Worm (Caenorhabditis elegans) whole organism, L2 larva: ENCODE results near the gene R07A4.4.

Source experiments
- F13H6.1 ChIP-seq: sonication (generic microtip); optimal IDR thresholded peaks from 2 replicates; lab custom pipeline; 2016; ENCODE audit warnings: missing genetic modification characterization, missing compliant biosample characterization
- R02D3.7 ChIP-seq: fragments of 150-350 bp; optimal IDR thresholded peaks from 2 replicates; lab custom pipeline; 2014; ENCODE audit warnings: missing biosample characterization, missing genetic modification characterization
- Y55F3AM.14 ChIP-seq: fragments of 200-800 bp; sonication (Bioruptor generic); optimal IDR thresholded peaks from 2 replicates; lab custom pipeline; 2018; ENCODE audit warnings: mild to moderate bottlenecking, missing genetic modification characterization, missing compliant biosample characterization
- ZK546.5 ChIP-seq: sonication (generic microtip); optimal IDR thresholded peaks from 2 replicates; lab custom pipeline; 2017; ENCODE audit warnings: missing biosample characterization, missing genetic modification characterization
- alr-1 ChIP-seq: fragments of 150-350 bp; optimal IDR thresholded peaks from 2 replicates; lab custom pipeline; 2014; ENCODE audit warnings: missing biosample characterization, missing genetic modification characterization
- aly-2 ChIP-seq: fragments of 150-350 bp; optimal IDR thresholded peaks from 2 replicates; lab custom pipeline; 2014; ENCODE audit warnings: missing biosample characterization, missing genetic modification characterization
- ama-1 ChIP-seq: fragments of 150-350 bp; optimal IDR thresholded peaks from 2 replicates; lab custom pipeline; 2018; ENCODE audit warnings: inconsistent platforms
- blmp-1 ChIP-seq: sonication (generic microtip); optimal IDR thresholded peaks from 2 replicates; lab custom pipeline; 2017; ENCODE audit warnings: missing genetic modification characterization, mild to moderate bottlenecking, missing compliant biosample characterization, antibody characterized with exemption, moderate library complexity; ENCODE audit not compliant: insufficient read depth
- ceh-16 ChIP-seq: fragments of 150-350 bp; optimal IDR thresholded peaks from 2 replicates; lab custom pipeline; 2014; ENCODE audit warnings: missing biosample characterization, missing genetic modification characterization
- ceh-82 ChIP-seq: fragments of 150-350 bp; optimal IDR thresholded peaks from 2 replicates; lab custom pipeline; 2014; ENCODE audit warnings: missing biosample characterization, missing genetic modification characterization
- crh-2 ChIP-seq: sonication (generic microtip); optimal IDR thresholded peaks from 2 replicates; lab custom pipeline; 2017; ENCODE audit warnings: missing biosample characterization, missing genetic modification characterization
- dmd-4 ChIP-seq: sonication (generic microtip); optimal IDR thresholded peaks from 2 replicates; lab custom pipeline; 2017; ENCODE audit warnings: missing biosample characterization, missing genetic modification characterization
- elt-1 ChIP-seq: fragments of 150-350 bp; optimal IDR thresholded peaks from 2 replicates; lab custom pipeline; 2014; ENCODE audit warnings: missing biosample characterization, missing genetic modification characterization
- fos-1 ChIP-seq: fragments of 150-350 bp; optimal IDR thresholded peaks from 2 replicates; lab custom pipeline; 2014; ENCODE audit warnings: missing biosample characterization, missing genetic modification characterization
- gmeb-1 ChIP-seq: fragments of 150-350 bp; optimal IDR thresholded peaks from 2 replicates; lab custom pipeline; 2014; ENCODE audit warnings: missing biosample characterization, missing genetic modification characterization
- lin-11 ChIP-seq: fragments of 150-350 bp; sonication (generic microtip); optimal IDR thresholded peaks from 2 replicates; lab custom pipeline; 2014; ENCODE audit warnings: missing biosample characterization, missing genetic modification characterization, inconsistent platforms, mixed read lengths
- lsy-2 ChIP-seq, 2 experiments: fragments of 150-350 bp in 1 of 2; sonication (generic microtip) in 1 of 2; optimal IDR thresholded peaks; 2 replicates each; lab custom pipeline; 2014 to 2017; ENCODE audit warnings: missing biosample characterization in 2 of 2, missing genetic modification characterization in 2 of 2
- mab-5 ChIP-seq: fragments of 150-350 bp; optimal IDR thresholded peaks from 2 replicates; lab custom pipeline; 2014; ENCODE audit warnings: missing biosample characterization, missing genetic modification characterization
- mbf-1 ChIP-seq: sonication (generic microtip); optimal IDR thresholded peaks from 2 replicates; lab custom pipeline; 2017; ENCODE audit warnings: missing biosample characterization, missing genetic modification characterization
- mdl-1 ChIP-seq, 2 experiments: fragments of 150-350 bp in 1 of 2; sonication (generic microtip) in 1 of 2; optimal IDR thresholded peaks; 2 replicates each; lab custom pipeline; 2017; ENCODE audit warnings: missing biosample characterization in 2 of 2, missing genetic modification characterization in 2 of 2
- nhr-10 ChIP-seq: sonication (generic microtip); optimal IDR thresholded peaks from 2 replicates; lab custom pipeline; 2017; ENCODE audit warnings: missing biosample characterization, missing genetic modification characterization
- nhr-12 ChIP-seq: fragments of 150-350 bp; optimal IDR thresholded peaks from 2 replicates; lab custom pipeline; 2014; ENCODE audit warnings: missing biosample characterization, missing genetic modification characterization
- nhr-129 ChIP-seq: fragments of 150-350 bp; optimal IDR thresholded peaks from 2 replicates; lab custom pipeline; 2014; ENCODE audit warnings: missing biosample characterization, missing genetic modification characterization
- nhr-21 ChIP-seq: fragments of 150-350 bp; optimal IDR thresholded peaks from 2 replicates; lab custom pipeline; 2014; ENCODE audit warnings: missing biosample characterization, missing genetic modification characterization
- nhr-23 ChIP-seq: fragments of 150-350 bp; optimal IDR thresholded peaks from 2 replicates; lab custom pipeline; 2014; ENCODE audit warnings: missing biosample characterization, missing genetic modification reagents, missing genetic modification characterization
- nhr-237 ChIP-seq: fragments of 150-350 bp; optimal IDR thresholded peaks from 2 replicates; lab custom pipeline; 2014; ENCODE audit warnings: missing biosample characterization, missing genetic modification characterization
- nhr-25 ChIP-seq: fragments of 150-350 bp; sonication (generic microtip); optimal IDR thresholded peaks from 3 replicates; lab custom pipeline; 2014; ENCODE audit warnings: missing biosample characterization, missing genetic modification characterization
- nhr-6 ChIP-seq: fragments of 150-350 bp; optimal IDR thresholded peaks from 2 replicates; lab custom pipeline; 2014; ENCODE audit warnings: missing biosample characterization, missing genetic modification characterization
- peb-1 ChIP-seq: fragments of 150-350 bp; optimal IDR thresholded peaks from 2 replicates; lab custom pipeline; 2014; ENCODE audit warnings: missing biosample characterization, missing genetic modification characterization
- sem-4 ChIP-seq: fragments of 150-350 bp; optimal IDR thresholded peaks from 2 replicates; lab custom pipeline; 2014; ENCODE audit warnings: missing biosample characterization, missing genetic modification reagents, missing genetic modification characterization
- sma-3 ChIP-seq: sonication (generic microtip); optimal IDR thresholded peaks from 2 replicates; lab custom pipeline; 2016; ENCODE audit warnings: missing genetic modification reagents, missing genetic modification characterization, missing compliant biosample characterization
- sma-9 ChIP-seq, 2 experiments: fragments of 150-350 bp in 1 of 2; sonication (generic microtip) in 1 of 2; optimal IDR thresholded peaks; 2 replicates each; lab custom pipeline; 2014 to 2016; ENCODE audit warnings: missing genetic modification characterization in 2 of 2, mild to moderate bottlenecking in 1 of 2, missing biosample characterization in 1 of 2, missing compliant biosample characterization in 1 of 2, missing genetic modification reagents in 1 of 2, moderate library complexity in 1 of 2
- unc-39 ChIP-seq: fragments of 150-350 bp; optimal IDR thresholded peaks from 2 replicates; lab custom pipeline; 2014; ENCODE audit warnings: missing biosample characterization, missing genetic modification characterization
- unc-55 ChIP-seq: fragments of 150-350 bp; sonication (generic microtip); optimal IDR thresholded peaks from 3 replicates; lab custom pipeline; 2014; ENCODE audit warnings: missing biosample characterization, missing genetic modification reagents, missing genetic modification characterization
- unc-62 ChIP-seq: fragments of 150-350 bp; optimal IDR thresholded peaks from 2 replicates; lab custom pipeline; 2014; ENCODE audit warnings: missing biosample characterization, missing genetic modification reagents, missing genetic modification characterization
- zag-1 ChIP-seq: fragments of 150-350 bp; optimal IDR thresholded peaks from 2 replicates; lab custom pipeline; 2014; ENCODE audit warnings: missing biosample characterization, missing genetic modification characterization
- ztf-1 ChIP-seq: fragments of 200-800 bp; sonication (Bioruptor generic); conservative IDR thresholded peaks from 2 replicates; pipeline ENCODE4 v1.3.6; 2022; ENCODE audit warnings: missing genetic modification characterization, missing compliant biosample characterization
- ztf-11 ChIP-seq: sonication (generic microtip); optimal IDR thresholded peaks from 2 replicates; lab custom pipeline; 2017; ENCODE audit warnings: missing biosample characterization, missing genetic modification characterization
- ztf-4 ChIP-seq: fragments of 150-350 bp; optimal IDR thresholded peaks from 2 replicates; lab custom pipeline; 2014; ENCODE audit warnings: missing biosample characterization, missing genetic modification characterization

R07A4.4 gene

DNA sequence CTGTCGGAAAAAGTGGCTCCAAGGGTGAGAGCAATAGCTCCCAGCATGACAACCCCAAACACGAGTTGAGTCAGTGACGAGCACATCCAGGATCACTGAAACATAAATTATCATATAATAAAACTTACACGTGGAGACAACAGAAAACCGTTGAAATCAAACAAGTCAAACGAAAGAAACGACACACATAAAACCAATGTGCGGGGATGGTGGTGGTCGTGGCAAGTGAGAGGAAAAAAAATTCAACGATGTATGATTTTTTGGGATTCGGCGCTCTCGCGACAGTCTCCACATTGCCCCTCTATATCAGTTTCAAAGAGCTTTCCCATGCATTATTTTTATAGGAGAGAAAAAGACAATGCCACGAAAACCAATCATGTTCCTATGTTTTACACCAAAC, 26.3 kb upstream of the R07A4.4 start, which contains the start of gene clc-4:
Gene clc-4, minus strand, starts transcription at position 101 of the 400 bp plus-strand sequence.
- TF ChIP-seq unc-39 (tag; lab: Kevin White, UChicago) (no peak), mbf-1 (tag; lab: Kevin White, UChicago) (no peak), F13H6.1 (tag; lab: Kevin White, UChicago) (no peak), aly-2 (tag; lab: Kevin White, UChicago) (no peak), gmeb-1 (tag; lab: Kevin White, UChicago) (no peak), dmd-4 (tag; lab: Kevin White, UChicago) (no peak), ama-1 (lab: Kevin White, UChicago) (no peak), ztf-11 (tag; lab: Kevin White, UChicago) (no peak)

DNA sequence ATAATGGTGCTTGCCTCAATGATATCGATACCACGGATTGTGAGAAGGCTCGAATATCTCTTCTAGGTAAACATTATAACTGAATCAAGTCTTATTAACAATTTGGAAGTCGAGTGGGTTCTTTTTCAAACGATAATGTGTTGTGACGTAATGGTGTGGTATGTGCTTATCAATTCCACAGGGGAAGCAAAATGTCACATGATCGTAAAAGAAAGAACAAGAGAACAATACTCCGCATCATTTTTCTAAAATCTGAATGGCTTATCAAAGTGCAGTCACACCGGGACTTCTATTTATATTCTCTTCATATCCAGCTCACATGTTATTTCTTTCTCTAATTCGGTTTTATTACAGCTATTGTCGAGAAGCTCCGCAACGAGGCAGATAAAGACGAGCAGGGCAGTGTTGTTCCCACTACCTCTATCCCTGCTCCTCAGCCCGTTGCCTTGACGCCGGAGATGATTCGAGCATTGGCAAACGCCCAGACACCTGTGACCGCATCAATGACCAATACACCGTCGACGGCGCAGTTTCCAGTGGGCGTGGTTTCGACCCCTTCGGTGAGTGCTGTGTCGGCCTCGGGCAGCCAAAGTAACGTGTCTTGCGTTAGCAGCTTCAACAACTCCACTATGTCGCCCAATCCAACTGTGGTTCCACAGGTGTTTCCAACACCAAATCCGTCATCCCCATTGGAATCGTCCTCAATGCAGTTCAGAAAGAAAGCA, 23.2 kb upstream of the R07A4.4 start:
- TF ChIP-seq nhr-10 (tag; lab: Kevin White, UChicago), result no peak
- no peak for TF ChIP-seq F13H6.1 (tag; lab: Kevin White, UChicago)
- TF ChIP-seq fos-1 (tag; lab: Kevin White, UChicago), result peak; percentile 33
- TF ChIP-seq nhr-129 (tag; lab: Kevin White, UChicago), result peak; percentile 23
- TF ChIP-seq gmeb-1 (tag; lab: Kevin White, UChicago), result peak; percentile 11
- no peak for TF ChIP-seq sma-9 (GFP tag; optimal IDR thresholded peaks at IDR 0.05; lab: Kevin White, UChicago)
- TF ChIP-seq sma-9 (tag; optimal IDR thresholded peaks at IDR 0.05; lab: Kevin White, UChicago), result no peak
- peak; percentile 6 for TF ChIP-seq crh-2 (tag; lab: Kevin White, UChicago)

DNA sequence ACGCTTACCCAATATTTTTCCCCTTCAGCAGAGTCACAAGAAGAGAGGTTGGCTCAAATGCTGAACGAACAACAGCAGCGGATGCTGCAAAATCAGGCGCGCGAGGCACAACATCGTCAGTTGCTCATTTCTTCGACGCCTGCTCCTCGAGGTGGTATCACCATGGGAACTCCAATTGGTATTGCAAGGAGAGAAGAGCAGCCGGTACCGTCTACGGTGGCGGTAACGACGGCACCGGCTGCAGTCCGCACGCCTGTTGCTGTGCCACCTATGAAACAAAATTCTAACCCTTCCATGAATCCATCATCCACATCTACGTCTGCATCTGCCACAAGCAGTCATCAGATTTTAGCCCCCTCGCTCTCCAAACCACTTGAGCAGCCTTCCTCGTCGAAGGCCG, 17.4 kb upstream of the R07A4.4 start:
- no peak for TF ChIP-seq unc-62 (GFP tag; lab: Kevin White, UChicago)
- TF ChIP-seq sma-3 (GFP tag; lab: Kevin White, UChicago), result no peak
- no peak for TF ChIP-seq blmp-1
- TF ChIP-seq mdl-1 (tag; optimal IDR thresholded peaks at IDR 0.05; lab: Kevin White, UChicago), result no peak
- TF ChIP-seq ztf-1, result no peak
- TF ChIP-seq ama-1 (lab: Kevin White, UChicago), result no peak
- TF ChIP-seq zag-1, result no peak
- no peak for TF ChIP-seq nhr-237 (tag; lab: Kevin White, UChicago)
- TF ChIP-seq ztf-11 (tag; lab: Kevin White, UChicago), result no peak
- no peak for TF ChIP-seq nhr-25
- no peak for TF ChIP-seq unc-39 (tag; lab: Kevin White, UChicago)
- no peak for TF ChIP-seq ZK546.5 (tag; lab: Kevin White, UChicago)
- TF ChIP-seq nhr-23 (tag; lab: Kevin White, UChicago), result no peak
- no peak for TF ChIP-seq mbf-1 (tag; lab: Kevin White, UChicago)
- TF ChIP-seq gmeb-1 (tag; lab: Kevin White, UChicago), result no peak

DNA sequence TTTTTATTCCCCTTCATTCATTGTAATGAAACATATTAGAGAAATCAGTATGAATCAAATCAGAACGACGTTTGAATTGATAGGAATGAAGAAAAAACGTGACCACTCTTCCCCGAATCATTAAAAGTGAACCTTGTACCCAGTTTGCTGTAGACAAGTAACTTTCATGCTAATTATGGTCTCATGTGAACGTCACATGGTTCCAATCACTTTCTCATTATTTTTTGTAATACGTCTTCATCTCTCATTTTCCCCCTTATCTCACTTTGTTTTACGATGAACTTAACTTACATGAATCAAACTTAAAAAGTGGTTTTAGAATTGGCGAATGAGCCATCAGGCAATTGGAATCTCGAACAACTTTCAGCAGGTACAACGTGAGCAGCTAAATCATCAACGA, 15.3 kb upstream of the R07A4.4 start:
- no peak for TF ChIP-seq mdl-1 (tag; optimal IDR thresholded peaks at IDR 0.05; lab: Kevin White, UChicago)
- peak; percentile 90 for TF ChIP-seq blmp-1
- TF ChIP-seq ceh-16 (tag; lab: Kevin White, UChicago), result no peak
- no peak for TF ChIP-seq dmd-4 (tag; lab: Kevin White, UChicago)
- TF ChIP-seq sem-4 (tag; lab: Kevin White, UChicago), result peak; percentile 30
- peak; percentile 92 for TF ChIP-seq nhr-25
- TF ChIP-seq gmeb-1 (tag; lab: Kevin White, UChicago), result peak; percentile 50
- peak; percentile 67 for TF ChIP-seq nhr-21 (tag; lab: Kevin White, UChicago)
- TF ChIP-seq sma-3 (GFP tag; lab: Kevin White, UChicago), result peak; percentile 83
- peak in 1 of 2 experiments; percentile 20 for TF ChIP-seq lsy-2 (tag; optimal IDR thresholded peaks at IDR 0.05; lab: Kevin White, UChicago)
- peak; percentile 26 for TF ChIP-seq ztf-4 (tag; lab: Kevin White, UChicago)
- peak; percentile 77 for TF ChIP-seq crh-2 (tag; lab: Kevin White, UChicago)
- peak; percentile 98 for TF ChIP-seq sma-9 (GFP tag; optimal IDR thresholded peaks at IDR 0.05; lab: Kevin White, UChicago)
- TF ChIP-seq sma-9 (tag; optimal IDR thresholded peaks at IDR 0.05; lab: Kevin White, UChicago), result no peak
- TF ChIP-seq, all 48 proteins: peak for 10

DNA sequence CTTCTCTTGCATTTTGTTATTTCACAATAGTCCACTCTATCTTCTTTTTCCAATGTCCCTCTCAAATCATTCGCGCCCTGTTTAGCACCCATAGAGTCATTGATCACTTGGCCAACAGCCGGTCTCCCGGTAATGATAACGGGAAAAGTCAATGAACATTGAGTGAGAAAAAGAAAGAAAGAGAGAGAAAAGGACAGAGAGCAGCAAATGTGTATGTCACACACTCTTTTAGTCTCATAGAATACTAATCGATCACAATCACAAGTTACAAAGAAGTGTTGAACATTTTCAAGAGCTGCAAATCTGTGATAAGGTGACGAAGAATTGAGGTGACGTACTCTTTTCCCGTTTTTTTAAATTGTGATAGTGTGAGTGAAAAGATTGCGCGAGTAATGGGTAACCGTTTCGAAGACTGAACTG, 14.7 kb upstream of the R07A4.4 start:
- TF ChIP-seq Y55F3AM.14, result no peak
- no peak for TF ChIP-seq nhr-12 (tag; lab: Kevin White, UChicago)
- peak; percentile 95 for TF ChIP-seq fos-1 (tag; lab: Kevin White, UChicago)
- no peak for TF ChIP-seq lin-11
- TF ChIP-seq elt-1 (tag; lab: Kevin White, UChicago), result no peak
- peak; percentile 89 for TF ChIP-seq F13H6.1 (tag; lab: Kevin White, UChicago)
- TF ChIP-seq crh-2 (tag; lab: Kevin White, UChicago), result peak; percentile 84
- no peak for TF ChIP-seq alr-1
- TF ChIP-seq lsy-2 (tag; optimal IDR thresholded peaks at IDR 0.05; lab: Kevin White, UChicago), result peak in 1 of 2 experiments; percentile 73
- TF ChIP-seq peb-1 (tag; lab: Kevin White, UChicago), result no peak
- TF ChIP-seq ama-1 (lab: Kevin White, UChicago), result peak; percentile 50
- no peak for TF ChIP-seq unc-62 (GFP tag; lab: Kevin White, UChicago)
- TF ChIP-seq ceh-16 (tag; lab: Kevin White, UChicago), result no peak
- TF ChIP-seq nhr-6 (tag; lab: Kevin White, UChicago), result peak; percentile 47
- TF ChIP-seq nhr-21 (tag; lab: Kevin White, UChicago), result peak; percentile 68
- TF ChIP-seq nhr-25, result peak; percentile 73
- TF ChIP-seq ztf-11 (tag; lab: Kevin White, UChicago), result no peak
- TF ChIP-seq dmd-4 (tag; lab: Kevin White, UChicago), result no peak
- TF ChIP-seq ztf-1, result no peak
- no peak for TF ChIP-seq ceh-82
- peak; percentile 59 for TF ChIP-seq sem-4 (tag; lab: Kevin White, UChicago)
- no peak for TF ChIP-seq mab-5
- no peak for TF ChIP-seq unc-55 (GFP tag; lab: Kevin White, UChicago)
- no peak for TF ChIP-seq R02D3.7
- TF ChIP-seq ZK546.5 (tag; lab: Kevin White, UChicago), result no peak
- no peak for TF ChIP-seq nhr-237 (tag; lab: Kevin White, UChicago)
